Fruit fly (Drosophila melanogaster) whole organism, adult: ENCODE results near the gene DAAM.
A peak's percentile ranks its signal among the peaks of the same experiment; 100 is the strongest.

ENCODE experiments used
- CG11617 ChIP-seq: fragments of 200-800 bp; sonication (Bioruptor generic); optimal IDR thresholded peaks from 2 replicates; lab custom pipeline; 2017; ENCODE audit warnings: mild to moderate bottlenecking, missing biosample characterization, missing genetic modification reagents, missing genetic modification characterization
- CG12768 ChIP-seq: fragments of 200-800 bp; sonication (Bioruptor generic); optimal IDR thresholded peaks from 2 replicates; lab custom pipeline; 2017; ENCODE audit warnings: missing biosample characterization, missing genetic modification characterization, mild to moderate bottlenecking, moderate library complexity, missing genetic modification reagents
- CG14711 ChIP-seq: fragments of 200-800 bp; sonication (Bioruptor generic); optimal IDR thresholded peaks from 2 replicates; lab custom pipeline; 2018; ENCODE audit warnings: missing biosample characterization, mild to moderate bottlenecking, missing genetic modification characterization, moderate library complexity
- CG5204 ChIP-seq: fragments of 200-800 bp; sonication (Bioruptor generic); optimal IDR thresholded peaks from 2 replicates; lab custom pipeline; 2016; ENCODE audit warnings: missing biosample characterization, missing genetic modification characterization
- CG7045 ChIP-seq: fragments of 200-800 bp; sonication (Bioruptor generic); optimal IDR thresholded peaks from 2 replicates; lab custom pipeline; 2017; ENCODE audit warnings: missing biosample characterization, mild to moderate bottlenecking, missing genetic modification characterization
- Hr96 ChIP-seq: fragments of 200-800 bp; sonication (Bioruptor generic); optimal IDR thresholded peaks from 2 replicates; lab custom pipeline; 2016; ENCODE audit warnings: missing biosample characterization, missing genetic modification characterization
- Mnt ChIP-seq: fragments of 200-800 bp; sonication (Bioruptor generic); optimal IDR thresholded peaks from 2 replicates; lab custom pipeline; 2016; ENCODE audit warnings: missing biosample characterization, mild to moderate bottlenecking, missing genetic modification characterization
- cic ChIP-seq: fragments of 200-800 bp; sonication (Bioruptor generic); optimal IDR thresholded peaks from 2 replicates; lab custom pipeline; 2017; ENCODE audit warnings: missing biosample characterization, mild to moderate bottlenecking, missing genetic modification characterization, moderate library complexity
- cnc ChIP-seq, 2 experiments: fragments of >200 bp; optimal IDR thresholded peaks; 2 replicates each; lab custom pipeline; 2017
- kay ChIP-seq: fragments of 200-800 bp; sonication (Bioruptor generic); peaks from one replicate; lab custom pipeline; 2016; ENCODE audit warnings: missing biosample characterization, missing genetic modification characterization, borderline replicate concordance
- ovo ChIP-seq: fragments of 200-800 bp; sonication (Bioruptor generic); optimal IDR thresholded peaks from 2 replicates; lab custom pipeline; 2016; ENCODE audit warnings: missing biosample characterization, missing genetic modification characterization
- tj ChIP-seq: fragments of 200-800 bp; sonication (Bioruptor generic); optimal IDR thresholded peaks from 3 replicates; lab custom pipeline; 2017; ENCODE audit warnings: missing biosample characterization, mild to moderate bottlenecking, missing genetic modification characterization, moderate library complexity

- TF ChIP-seq CG11617 (GFP tag; lab: Kevin White, UChicago): peak; percentile 30
- no peak for TF ChIP-seq CG5204
- no peak for TF ChIP-seq ovo (GFP tag; lab: Kevin White, UChicago)
- TF ChIP-seq kay (GFP tag; lab: Kevin White, UChicago): no peak
- no peak for TF ChIP-seq cnc (optimal IDR thresholded peaks at IDR 0.05; lab: Kevin White, UChicago)
- TF ChIP-seq cic (GFP tag; lab: Kevin White, UChicago): no peak
- peak; percentile 74 for TF ChIP-seq Mnt (GFP tag; lab: Kevin White, UChicago)
- TF ChIP-seq tj (GFP tag; lab: Kevin White, UChicago): peak; percentile 23
- TF ChIP-seq CG14711 (tag; lab: Kevin White, UChicago): no peak
- no peak for TF ChIP-seq CG7045 (GFP tag; lab: Kevin White, UChicago)
- no peak for TF ChIP-seq CG12768
- no peak for TF ChIP-seq Hr96 (GFP tag; lab: Kevin White, UChicago)
These were observed 27.1 kb upstream of the DAAM start, which contains the start of gene MTPAP for dm6 chrX:1349255-1349654.
